Fruit fly (Drosophila melanogaster) whole organism, embryonic: ENCODE results near the gene IRSp53.
A peak's percentile ranks its signal among the peaks of the same experiment; 100 is the strongest.

ENCODE experiments used
- Abd-B ChIP-seq: fragments of 200-800 bp; sonication (Bioruptor generic); optimal IDR thresholded peaks from 2 replicates; lab custom pipeline; 2018; ENCODE audit warnings: missing biosample characterization, mild to moderate bottlenecking, missing genetic modification characterization, moderate library complexity
- Adf1 ChIP-seq: fragments of 200-800 bp; sonication (Bioruptor generic); IDR thresholded peaks from 2 replicates; pipeline ENCODE4 v1.3.6; 2022; ENCODE audit warnings: missing biosample characterization, missing genetic modification characterization
- CG3065 ChIP-seq: fragments of 200-800 bp; sonication (Bioruptor generic); optimal IDR thresholded peaks from 2 replicates; lab custom pipeline; 2016; ENCODE audit warnings: missing biosample characterization, missing genetic modification characterization
- CG7357 ChIP-seq: fragments of 200-800 bp; sonication (Bioruptor generic); IDR thresholded peaks from 3 replicates; pipeline ENCODE4 v1.3.6; 2022; ENCODE audit warnings: missing biosample characterization, missing genetic modification characterization
- Fer3 ChIP-seq: fragments of 200-800 bp; sonication (Bioruptor generic); optimal IDR thresholded peaks from 2 replicates; lab custom pipeline; 2018; ENCODE audit warnings: missing biosample characterization, mild to moderate bottlenecking, missing genetic modification characterization, moderate library complexity
- HHEX ChIP-seq: fragments of 200-800 bp; sonication (Bioruptor generic); optimal IDR thresholded peaks from 3 replicates; lab custom pipeline; 2017; ENCODE audit warnings: missing biosample characterization, mild to moderate bottlenecking, missing genetic modification characterization, missing genetic modification reagents
- danr ChIP-seq: fragments of 200-800 bp; sonication (Bioruptor generic); IDR thresholded peaks from 2 replicates; pipeline ENCODE4 v1.3.6; 2022; ENCODE audit warnings: missing biosample characterization, missing genetic modification characterization
- lab ChIP-seq: fragments of 200-800 bp; sonication (Bioruptor generic); optimal IDR thresholded peaks from 3 replicates; lab custom pipeline; 2017; ENCODE audit warnings: missing biosample characterization, missing genetic modification characterization, mild to moderate bottlenecking, moderate library complexity, missing genetic modification reagents
- maf-S ChIP-seq: fragments of 200-800 bp; sonication (Bioruptor generic); optimal IDR thresholded peaks from 2 replicates; lab custom pipeline; 2016; ENCODE audit warnings: missing biosample characterization, missing genetic modification characterization
- psq ChIP-seq: fragments of 200-800 bp; sonication (Bioruptor generic); optimal IDR thresholded peaks from 2 replicates; lab custom pipeline; 2017; ENCODE audit warnings: missing biosample characterization, missing genetic modification characterization
- twi ChIP-seq: fragments of 200-800 bp; optimal IDR thresholded peaks from 2 replicates; lab custom pipeline; 2019; ENCODE audit warnings: missing biosample characterization, mild to moderate bottlenecking, missing genetic modification characterization, moderate library complexity

DNA sequence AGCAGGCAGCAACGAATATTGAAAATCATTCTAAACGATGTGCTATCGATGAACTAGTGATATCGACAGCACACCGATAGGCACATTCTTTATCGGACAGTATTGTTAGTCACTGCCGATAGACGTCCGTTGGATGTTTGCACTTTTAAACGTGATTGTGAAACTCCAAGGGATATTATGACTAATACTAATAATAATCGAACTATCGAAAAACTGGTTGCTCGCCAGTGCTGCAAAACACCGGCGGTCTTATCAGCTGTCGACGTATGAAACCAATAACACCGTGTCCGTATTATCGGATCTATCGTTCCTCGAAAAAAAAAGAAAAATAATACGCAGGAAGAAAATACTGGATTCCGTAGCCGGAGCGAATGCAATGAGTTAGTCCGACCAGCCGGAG, 74.7 kb downstream of the IRSp53 start, which contains the start of the genes Ube3a and CG7600:
- no peak for TF ChIP-seq maf-S
- peak; percentile 28 for TF ChIP-seq twi
- TF ChIP-seq Abd-B (GFP tag; lab: Kevin White, UChicago): no peak
- TF ChIP-seq danr: no peak
- peak; percentile 46; the same call in 1 of the 2 replicates for TF ChIP-seq Adf1
- no peak for TF ChIP-seq psq (GFP tag; lab: Kevin White, UChicago)
- peak; percentile 26 for TF ChIP-seq Fer3 (tag; lab: Kevin White, UChicago)
- TF ChIP-seq CG7357 (GFP tag; lab: Robert Waterston, UW): no peak
- TF ChIP-seq lab (GFP tag; lab: Kevin White, UChicago): peak; percentile 65
- no peak for TF ChIP-seq CG3065 (GFP tag; lab: Kevin White, UChicago)
- no peak for TF ChIP-seq HHEX (GFP tag; lab: Kevin White, UChicago)
